Fruit fly (Drosophila melanogaster) whole organism, embryonic: ENCODE data around the gene Arc42.

Experiments
- CG10274 ChIP-seq: fragments of 200-800 bp; sonication (Bioruptor generic); optimal IDR thresholded peaks from 3 replicates; lab custom pipeline; 2017; ENCODE audit warnings: missing biosample characterization, mild to moderate bottlenecking, missing genetic modification characterization
- CG10462 ChIP-seq: fragments of 200-800 bp; sonication (Bioruptor generic); optimal IDR thresholded peaks from 2 replicates; lab custom pipeline; 2016; ENCODE audit warnings: missing biosample characterization, missing genetic modification characterization
- CG12769 ChIP-seq: fragments of 200-800 bp; sonication (Bioruptor generic); optimal IDR thresholded peaks from 2 replicates; lab custom pipeline; 2019; ENCODE audit warnings: missing biosample characterization, mild to moderate bottlenecking, missing genetic modification characterization, moderate library complexity
- CG12942 ChIP-seq: fragments of 200-800 bp; sonication (Bioruptor generic); optimal IDR thresholded peaks from 3 replicates; lab custom pipeline; 2016; ENCODE audit warnings: missing biosample characterization, missing genetic modification characterization
- CG13775 ChIP-seq: fragments of 200-800 bp; sonication (Bioruptor generic); optimal IDR thresholded peaks from 3 replicates; lab custom pipeline; 2017; ENCODE audit warnings: missing biosample characterization, mild to moderate bottlenecking, missing genetic modification characterization
- CG13894 ChIP-seq: fragments of 200-800 bp; sonication (Bioruptor generic); optimal IDR thresholded peaks from 3 replicates; lab custom pipeline; 2018; ENCODE audit warnings: missing biosample characterization, mild to moderate bottlenecking, missing genetic modification characterization, moderate library complexity
- CG17568 ChIP-seq: fragments of 200-800 bp; sonication (Bioruptor generic); optimal IDR thresholded peaks from 2 replicates; lab custom pipeline; 2018; ENCODE audit warnings: missing biosample characterization, mild to moderate bottlenecking, missing genetic modification characterization, moderate library complexity
- CG2120 ChIP-seq: fragments of 200-800 bp; sonication (Bioruptor generic); optimal IDR thresholded peaks from 3 replicates; lab custom pipeline; 2016; ENCODE audit warnings: missing biosample characterization, missing genetic modification characterization
- CG33213 ChIP-seq: fragments of 200-800 bp; sonication (Bioruptor generic); optimal IDR thresholded peaks from 3 replicates; lab custom pipeline; 2016; ENCODE audit warnings: missing biosample characterization, missing genetic modification characterization
- CG33557 ChIP-seq: fragments of 200-800 bp; sonication (Bioruptor generic); optimal IDR thresholded peaks from 2 replicates; lab custom pipeline; 2019; ENCODE audit warnings: missing biosample characterization, mild to moderate bottlenecking, missing genetic modification characterization, moderate library complexity
- CG3407 ChIP-seq: fragments of 200-800 bp; sonication (Bioruptor generic); optimal IDR thresholded peaks from 2 replicates; lab custom pipeline; 2018; ENCODE audit warnings: missing biosample characterization, mild to moderate bottlenecking, missing genetic modification characterization
- CG34422 ChIP-seq: fragments of 200-800 bp; sonication (Bioruptor generic); IDR thresholded peaks from 3 replicates; pipeline ENCODE4 v1.3.6; 2022; ENCODE audit warnings: missing biosample characterization, missing genetic modification characterization
- CG42726 ChIP-seq: fragments of 200-800 bp; sonication (Bioruptor generic); IDR thresholded peaks from 2 replicates; pipeline ENCODE4 v1.3.6; 2022; ENCODE audit warnings: missing biosample characterization, missing genetic modification characterization; ENCODE audit not compliant: partially characterized antibody
- CG4360 ChIP-seq: fragments of 200-800 bp; sonication (Bioruptor generic); IDR thresholded peaks from 2 replicates; pipeline ENCODE4 v1.3.6; 2022; ENCODE audit warnings: missing biosample characterization, missing genetic modification characterization
- CG43689 ChIP-seq: fragments of 200-800 bp; sonication (Bioruptor generic); IDR thresholded peaks from 2 replicates; pipeline ENCODE4 v1.3.6; 2022; ENCODE audit warnings: missing biosample characterization, missing genetic modification characterization
- CG4617 ChIP-seq: fragments of 200-800 bp; sonication (Bioruptor generic); optimal IDR thresholded peaks from 3 replicates; lab custom pipeline; 2016; ENCODE audit warnings: missing biosample characterization, missing genetic modification characterization, borderline replicate concordance
- CG5245 ChIP-seq: fragments of 200-800 bp; sonication (Bioruptor generic); optimal IDR thresholded peaks from 3 replicates; lab custom pipeline; 2016; ENCODE audit warnings: missing biosample characterization, missing genetic modification characterization
- CG5953 ChIP-seq: fragments of 200-800 bp; sonication (Bioruptor generic); IDR thresholded peaks from 2 replicates; pipeline ENCODE4 v1.3.6; 2022; ENCODE audit warnings: missing biosample characterization, missing genetic modification characterization
- CG6689 ChIP-seq: fragments of 200-800 bp; sonication (Bioruptor generic); IDR thresholded peaks from 2 replicates; pipeline ENCODE4 v1.3.6; 2022; ENCODE audit warnings: missing biosample characterization, missing genetic modification characterization
- CG6791 ChIP-seq: fragments of 200-800 bp; sonication (Bioruptor generic); IDR thresholded peaks from 3 replicates; pipeline ENCODE4 v1.3.6; 2022; ENCODE audit warnings: missing biosample characterization, missing genetic modification characterization; ENCODE audit not compliant: partially characterized antibody
- CG9932 ChIP-seq: fragments of 200-800 bp; sonication (Bioruptor generic); IDR thresholded peaks from 2 replicates; pipeline ENCODE4 v1.3.6; 2022; ENCODE audit warnings: missing biosample characterization, missing genetic modification characterization
- CHES-1-like ChIP-seq: fragments of 200-800 bp; sonication (Bioruptor generic); optimal IDR thresholded peaks from 2 replicates; lab custom pipeline; 2016; ENCODE audit warnings: missing biosample characterization, missing genetic modification characterization
- Chrac-16 ChIP-seq: fragments of 200-800 bp; sonication (Bioruptor generic); optimal IDR thresholded peaks from 3 replicates; lab custom pipeline; 2016; ENCODE audit warnings: missing biosample characterization, missing genetic modification characterization
- Dip2 ChIP-seq: fragments of 200-800 bp; sonication (Bioruptor generic); IDR thresholded peaks from 2 replicates; pipeline ENCODE4 v1.3.6; 2022; ENCODE audit warnings: missing biosample characterization, missing genetic modification characterization
- Dip3 ChIP-seq: fragments of 200-800 bp; sonication (Bioruptor generic); optimal IDR thresholded peaks from 3 replicates; lab custom pipeline; 2016; ENCODE audit warnings: missing biosample characterization, missing genetic modification characterization
- ERR ChIP-seq: fragments of 200-800 bp; sonication (Bioruptor generic); optimal IDR thresholded peaks from 2 replicates; lab custom pipeline; 2016; ENCODE audit warnings: missing biosample characterization, missing genetic modification characterization
- Gsc ChIP-seq: fragments of 200-800 bp; sonication (Bioruptor generic); IDR thresholded peaks from 2 replicates; pipeline ENCODE4 v1.3.6; 2022; ENCODE audit warnings: missing biosample characterization, missing genetic modification characterization
- Kr ChIP-seq: fragments of 200-800 bp; sonication (Bioruptor generic); optimal IDR thresholded peaks from 2 replicates; lab custom pipeline; 2017; ENCODE audit warnings: missing biosample characterization, mild to moderate bottlenecking, missing genetic modification characterization
- Myb ChIP-seq: fragments of 200-800 bp; sonication (Bioruptor generic); optimal IDR thresholded peaks from 2 replicates; lab custom pipeline; 2016; ENCODE audit warnings: missing biosample characterization, missing genetic modification characterization
- Nf-YB ChIP-seq: fragments of 200-800 bp; sonication (Bioruptor generic); optimal IDR thresholded peaks from 3 replicates; lab custom pipeline; 2019; ENCODE audit warnings: missing biosample characterization, mild to moderate bottlenecking, missing genetic modification characterization, moderate library complexity
- Nf-YC ChIP-seq: fragments of 200-800 bp; optimal IDR thresholded peaks from 3 replicates; lab custom pipeline; 2019; ENCODE audit warnings: missing biosample characterization, mild to moderate bottlenecking, missing genetic modification characterization, moderate library complexity
- Rx ChIP-seq: fragments of 200-800 bp; sonication (Bioruptor generic); IDR thresholded peaks from 2 replicates; pipeline ENCODE4 v1.3.6; 2022; ENCODE audit warnings: missing biosample characterization, missing genetic modification characterization
- Sry-β ChIP-seq: fragments of 200-800 bp; sonication (Bioruptor generic); optimal IDR thresholded peaks from 2 replicates; lab custom pipeline; 2018; ENCODE audit warnings: missing biosample characterization, mild to moderate bottlenecking, missing genetic modification characterization, moderate library complexity
- Taf1 ChIP-seq: fragments of 200-800 bp; sonication (Bioruptor generic); IDR thresholded peaks from 2 replicates; pipeline ENCODE4 v1.3.6; 2022; ENCODE audit warnings: missing biosample characterization, missing genetic modification characterization
- Xrp1 ChIP-seq: fragments of 200-800 bp; sonication (Bioruptor generic); IDR thresholded peaks from 2 replicates; pipeline ENCODE4 v1.3.6; 2022; ENCODE audit warnings: missing biosample characterization, missing genetic modification characterization
- ap ChIP-seq: fragments of 200-800 bp; sonication (Bioruptor generic); IDR thresholded peaks from 2 replicates; pipeline ENCODE4 v1.3.6; 2022; ENCODE audit warnings: missing biosample characterization, missing genetic modification characterization
- crp ChIP-seq, 2 experiments: fragments of 200-800 bp; sonication (Bioruptor generic); optimal IDR thresholded peaks; 2 replicates in 1 of 2; 3 replicates in 1 of 2; lab custom pipeline; 2017; ENCODE audit warnings: missing biosample characterization in 2 of 2, missing genetic modification characterization in 2 of 2, mild to moderate bottlenecking in 1 of 2, moderate library complexity in 1 of 2
- eve ChIP-seq, 2 experiments: fragments of >200 bp; optimal IDR thresholded peaks; 2 replicates each; lab custom pipeline; 2017; ENCODE audit warnings: missing biosample characterization in 2 of 2, missing genetic modification characterization in 2 of 2
- eyg ChIP-seq: fragments of 200-800 bp; sonication (Bioruptor generic); optimal IDR thresholded peaks from 3 replicates; lab custom pipeline; 2016; ENCODE audit warnings: missing biosample characterization, missing genetic modification characterization
- fd3F ChIP-seq: fragments of 200-800 bp; sonication (Bioruptor generic); optimal IDR thresholded peaks from 2 replicates; lab custom pipeline; 2018; ENCODE audit warnings: missing biosample characterization, mild to moderate bottlenecking, missing genetic modification characterization, moderate library complexity
- jumu ChIP-seq: fragments of 200-800 bp; sonication (Bioruptor generic); optimal IDR thresholded peaks from 3 replicates; lab custom pipeline; 2016; ENCODE audit warnings: missing biosample characterization, missing genetic modification characterization
- odd ChIP-seq: fragments of 200-800 bp; sonication (Bioruptor generic); optimal IDR thresholded peaks from 2 replicates; lab custom pipeline; 2017; ENCODE audit warnings: missing biosample characterization, mild to moderate bottlenecking, missing genetic modification characterization
- pfk ChIP-seq: fragments of 200-800 bp; sonication (Bioruptor generic); optimal IDR thresholded peaks from 2 replicates; lab custom pipeline; 2018; ENCODE audit warnings: missing biosample characterization, mild to moderate bottlenecking, missing genetic modification characterization, moderate library complexity
- pho ChIP-seq: fragments of 200-800 bp; sonication (Bioruptor generic); optimal IDR thresholded peaks from 2 replicates; lab custom pipeline; 2016; ENCODE audit warnings: missing biosample characterization, missing genetic modification characterization
- rib ChIP-seq: fragments of 200-800 bp; sonication (Bioruptor generic); IDR thresholded peaks from 2 replicates; pipeline ENCODE4 v1.3.6; 2022; ENCODE audit warnings: missing biosample characterization, missing genetic modification characterization
- slou ChIP-seq: fragments of 200-800 bp; sonication (Bioruptor generic); optimal IDR thresholded peaks from 3 replicates; lab custom pipeline; 2016; ENCODE audit warnings: missing biosample characterization, missing genetic modification characterization
- twi ChIP-seq: fragments of 200-800 bp; optimal IDR thresholded peaks from 2 replicates; lab custom pipeline; 2019; ENCODE audit warnings: missing biosample characterization, mild to moderate bottlenecking, missing genetic modification characterization, moderate library complexity
- vvl ChIP-seq: fragments of 200-800 bp; sonication (Bioruptor generic); IDR thresholded peaks from 2 replicates; pipeline ENCODE4 v1.3.6; 2022; ENCODE audit warnings: missing biosample characterization, missing genetic modification characterization
- yki ChIP-seq: fragments of >200 bp; optimal IDR thresholded peaks from 3 replicates; lab custom pipeline; 2018
- zfh1 ChIP-seq: fragments of 200-800 bp; sonication (Bioruptor generic); IDR thresholded peaks from 3 replicates; pipeline ENCODE4 v1.3.6; 2022; ENCODE audit warnings: missing biosample characterization, missing genetic modification characterization

Gene Arc42

DNA sequence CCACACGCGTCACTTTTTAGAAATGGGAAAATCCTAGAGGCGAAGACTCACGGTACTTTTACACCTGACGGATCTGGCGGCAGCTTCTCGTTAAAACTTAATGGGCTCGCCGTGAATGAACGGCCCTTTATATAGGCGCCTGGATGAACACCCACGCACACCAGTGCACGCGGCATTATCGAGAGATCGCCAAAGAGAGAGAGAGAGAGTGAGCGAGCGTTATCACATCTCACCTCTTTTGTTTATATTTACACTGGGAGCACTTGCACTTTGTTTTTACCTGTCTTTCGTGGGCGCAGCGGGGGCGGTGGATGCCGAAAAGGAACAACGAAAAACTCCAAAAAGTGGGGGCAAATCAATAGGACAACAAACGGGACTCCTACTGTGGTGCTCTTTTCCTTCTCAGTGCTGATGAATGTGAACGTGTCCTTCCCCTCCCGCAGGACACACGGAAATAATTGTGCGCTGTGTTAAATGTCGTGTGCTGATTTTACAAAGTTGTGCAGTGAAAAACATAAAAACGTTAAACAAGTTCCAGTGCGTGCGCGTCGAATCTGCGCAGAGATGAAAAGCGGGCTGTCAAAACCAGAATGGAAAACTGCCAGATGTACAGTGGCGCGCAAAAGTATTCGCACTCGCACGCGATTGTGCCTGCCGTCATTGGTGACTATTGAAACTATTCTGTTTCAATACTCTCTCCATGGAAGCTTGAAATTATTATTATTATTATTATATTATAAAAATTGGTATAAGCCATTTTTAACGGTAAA lies 2.2 kb upstream of the Arc42 start, which contains the start of gene Mrp5 (continued):
- TF ChIP-seq CG42726 (GFP tag; lab: Robert Waterston, UW) (0 out of 2 replicates have a peak, but pooled peaks have one; percentile 7), Myb (GFP tag; lab: Kevin White, UChicago) (no peak), ap (peak; percentile 28; the same call in 1 of the 2 replicates), vvl (GFP tag; lab: Robert Waterston, UW) (no peak; the same call in 1 of the 2 replicates), CG2120 (peak; percentile 42), pfk (GFP tag; lab: Kevin White, UChicago) (no peak), crp (GFP tag; optimal IDR thresholded peaks at IDR 0.05; lab: Kevin White, UChicago) (no peak), jumu (no peak), CG17568 (GFP tag; lab: Kevin White, UChicago) (peak; percentile 29), CG5245 (GFP tag; lab: Kevin White, UChicago) (no peak), fd3F (GFP tag; lab: Kevin White, UChicago) (peak; percentile 9), Rx (GFP tag; lab: Robert Waterston, UW) (peak; percentile 53), CG5953 (GFP tag; lab: Robert Waterston, UW) (peak; percentile 62), Chrac-16 (GFP tag; lab: Kevin White, UChicago) (no peak), pho (GFP tag; lab: Kevin White, UChicago) (no peak), Dip3 (GFP tag; lab: Kevin White, UChicago) (no peak), yki (no peak), CG12769 (tag; lab: Kevin White, UChicago) (peak; percentile 28), rib (GFP tag; lab: Robert Waterston, UW) (no peak), twi (tag; lab: Kevin White, UChicago) (no peak), CG33557 (GFP tag; lab: Kevin White, UChicago) (no peak), Kr (GFP tag; lab: Kevin White, UChicago) (peak; percentile 68), Nf-YB (GFP tag; lab: Kevin White, UChicago) (peak; percentile 4), CG13775 (GFP tag; lab: Kevin White, UChicago) (peak; percentile 51), CHES-1-like (no peak), Taf1 (GFP tag; lab: Robert Waterston, UW) (no peak), slou (GFP tag; lab: Kevin White, UChicago) (no peak), Sry-β (GFP tag; lab: Kevin White, UChicago) (no peak), CG6689 (GFP tag; lab: Robert Waterston, UW) (peak; percentile 57), CG4360 (GFP tag; lab: Robert Waterston, UW) (no peak; the same call in 1 of the 2 replicates), CG33213 (no peak), CG10462 (no peak), eve (GFP tag; optimal IDR thresholded peaks at IDR 0.05; lab: Kevin White, UChicago) (no peak), Xrp1 (GFP tag; lab: Robert Waterston, UW) (peak; percentile 64), CG43689 (GFP tag; lab: Robert Waterston, UW) (peak; percentile 50; the same call in 1 of the 2 replicates), eyg (GFP tag; lab: Kevin White, UChicago) (no peak), Gsc (GFP tag; lab: Robert Waterston, UW) (no peak), Dip2 (GFP tag; lab: Robert Waterston, UW) (no peak), odd (GFP tag; lab: Kevin White, UChicago) (peak; percentile 23), Nf-YC (tag; lab: Kevin White, UChicago) (no peak), zfh1 (GFP tag; lab: Robert Waterston, UW) (peak; percentile 70), CG6791 (GFP tag; lab: Robert Waterston, UW) (no peak), CG10274 (GFP tag; lab: Kevin White, UChicago) (no peak), CG3407 (GFP tag; lab: Kevin White, UChicago) (no peak), CG9932 (GFP tag; lab: Robert Waterston, UW) (no peak; the same call in 1 of the 2 replicates), CG34422 (GFP tag; lab: Robert Waterston, UW) (peak; percentile 57; the same call in 2 of the 3 replicates), CG4617 (GFP tag; lab: Kevin White, UChicago) (no peak), CG12942 (peak; percentile 23), ERR (GFP tag; lab: Kevin White, UChicago) (no peak), CG13894 (tag; lab: Kevin White, UChicago) (no peak)
